Worm (Caenorhabditis elegans) whole organism, L1 larva: Measurements from ENCODE around the gene epg-6.

Experiments used
- C04F5.9 ChIP-seq: sonication (generic microtip); optimal IDR thresholded peaks from 2 replicates; lab custom pipeline; 2016; ENCODE audit warnings: missing genetic modification characterization, missing compliant biosample characterization
- F16B12.6 ChIP-seq: fragments of 150-350 bp; optimal IDR thresholded peaks from 2 replicates; lab custom pipeline; 2014; ENCODE audit warnings: missing biosample characterization, missing genetic modification characterization
- Y116A8C.19 ChIP-seq: sonication (generic microtip); optimal IDR thresholded peaks from 2 replicates; lab custom pipeline; 2016; ENCODE audit warnings: missing compliant biosample characterization, missing genetic modification characterization, borderline replicate concordance
- ama-1 ChIP-seq: fragments of 150-350 bp; optimal IDR thresholded peaks from 2 replicates; lab custom pipeline; 2014
- blmp-1 ChIP-seq: fragments of 150-350 bp; optimal IDR thresholded peaks from 2 replicates; lab custom pipeline; 2014; ENCODE audit warnings: missing biosample characterization, missing genetic modification characterization
- ceh-8 ChIP-seq: fragments of 200-800 bp; sonication (Bioruptor generic); optimal IDR thresholded peaks from 2 replicates; lab custom pipeline; 2018; ENCODE audit warnings: mild to moderate bottlenecking, missing genetic modification characterization, moderate library complexity, missing compliant biosample characterization
- ceh-88 ChIP-seq: fragments of 200-800 bp; sonication (Bioruptor generic); IDR thresholded peaks from 2 replicates; pipeline ENCODE4 v1.3.6; 2022; ENCODE audit warnings: missing genetic modification characterization, missing compliant biosample characterization
- ceh-90 ChIP-seq: sonication (generic microtip); optimal IDR thresholded peaks from 2 replicates; lab custom pipeline; 2016; ENCODE audit warnings: missing genetic modification characterization, missing compliant biosample characterization
- dsc-1 ChIP-seq: sonication (generic microtip); optimal IDR thresholded peaks from 2 replicates; lab custom pipeline; 2016; ENCODE audit warnings: mild to moderate bottlenecking, missing genetic modification characterization, missing compliant biosample characterization
- efl-1 ChIP-seq, 4 experiments: fragments of 150-350 bp; optimal IDR thresholded peaks in 3 of 4; peaks in 1 of 4; 1 replicate in 1 of 4; 2 replicates in 3 of 4; lab custom pipeline; 2014; ENCODE audit warnings: missing biosample characterization in 2 of 4, missing genetic modification characterization in 2 of 4, missing genetic modification reagents in 2 of 4
- efl-3 ChIP-seq: fragments of 200-800 bp; sonication (Bioruptor generic); optimal IDR thresholded peaks from 2 replicates; lab custom pipeline; 2018; ENCODE audit warnings: mild to moderate bottlenecking, missing genetic modification characterization, missing compliant biosample characterization
- egl-27 ChIP-seq, 2 experiments: fragments of 150-350 bp in 1 of 2; sonication (generic microtip); optimal IDR thresholded peaks; 3 replicates each; lab custom pipeline; 2017 to 2018; ENCODE audit warnings: missing biosample characterization in 2 of 2, missing genetic modification characterization in 2 of 2, missing genetic modification reagents in 2 of 2
- elt-2 ChIP-seq: sonication (generic microtip); optimal IDR thresholded peaks from 2 replicates; lab custom pipeline; 2016; ENCODE audit warnings: missing genetic modification characterization, mild to moderate bottlenecking, inconsistent platforms, missing compliant biosample characterization, missing genetic modification reagents
- elt-3 ChIP-seq, 6 experiments: fragments of 150-350 bp in 1 of 6; sonication (generic microtip); optimal IDR thresholded peaks; 2 replicates each; lab custom pipeline; 2017 to 2018; ENCODE audit warnings: missing biosample characterization in 6 of 6, missing genetic modification characterization in 6 of 6, inconsistent platforms in 1 of 6
- fkh-10 ChIP-seq: sonication (generic microtip); optimal IDR thresholded peaks from 2 replicates; lab custom pipeline; 2017; ENCODE audit warnings: missing biosample characterization, missing genetic modification reagents, missing genetic modification characterization
- fkh-4 ChIP-seq: sonication (generic microtip); optimal IDR thresholded peaks from 2 replicates; lab custom pipeline; 2016; ENCODE audit warnings: missing compliant biosample characterization, missing genetic modification characterization, borderline replicate concordance
- fkh-8 ChIP-seq: sonication (generic microtip); optimal IDR thresholded peaks from 2 replicates; lab custom pipeline; 2016; ENCODE audit warnings: mild to moderate bottlenecking, missing genetic modification characterization, missing compliant biosample characterization
- fos-1 ChIP-seq: fragments of 150-350 bp; optimal IDR thresholded peaks from 2 replicates; lab custom pipeline; 2014; ENCODE audit warnings: missing biosample characterization, missing genetic modification characterization
- grh-1 ChIP-seq: fragments of 200-800 bp; sonication (Bioruptor generic); IDR thresholded peaks from 2 replicates; pipeline ENCODE4 v1.3.6; 2022; ENCODE audit warnings: missing genetic modification reagents, missing genetic modification characterization, missing compliant biosample characterization
- hlh-4 ChIP-seq: sonication (generic microtip); optimal IDR thresholded peaks from 2 replicates; lab custom pipeline; 2016; ENCODE audit warnings: mild to moderate bottlenecking, missing genetic modification characterization, missing compliant biosample characterization
- hpl-2 ChIP-seq: fragments of 150-350 bp; optimal IDR thresholded peaks from 2 replicates; lab custom pipeline; 2014; ENCODE audit warnings: missing biosample characterization, missing genetic modification reagents, missing genetic modification characterization
- irx-1 ChIP-seq: sonication (generic microtip); optimal IDR thresholded peaks from 2 replicates; lab custom pipeline; 2016; ENCODE audit warnings: missing genetic modification characterization, missing compliant biosample characterization
- isw-1 ChIP-seq: fragments of 200-800 bp; sonication (Bioruptor generic); IDR thresholded peaks from 2 replicates; pipeline ENCODE4 v1.3.6; 2022; ENCODE audit warnings: missing genetic modification characterization, missing compliant biosample characterization
- lin-13 ChIP-seq: fragments of 150-350 bp; optimal IDR thresholded peaks from 2 replicates; lab custom pipeline; 2014; ENCODE audit warnings: missing biosample characterization, missing genetic modification reagents, missing genetic modification characterization
- lin-15B ChIP-seq: fragments of 150-350 bp; sonication (generic microtip); optimal IDR thresholded peaks from 3 replicates; lab custom pipeline; 2014; ENCODE audit warnings: missing biosample characterization, missing genetic modification characterization
- lin-35 ChIP-seq, 2 experiments: fragments of 150-350 bp; optimal IDR thresholded peaks; 2 replicates each; lab custom pipeline; 2014; ENCODE audit warnings: missing biosample characterization in 2 of 2, missing genetic modification characterization in 2 of 2, missing genetic modification reagents in 2 of 2
- lin-39 ChIP-seq: fragments of 150-350 bp; optimal IDR thresholded peaks from 2 replicates; lab custom pipeline; 2014; ENCODE audit warnings: missing biosample characterization, missing genetic modification reagents, missing genetic modification characterization
- lir-3 ChIP-seq: sonication (generic microtip); optimal IDR thresholded peaks from 2 replicates; lab custom pipeline; 2016; ENCODE audit warnings: mild to moderate bottlenecking, missing genetic modification characterization, moderate library complexity, missing compliant biosample characterization; ENCODE audit not compliant: poor library complexity
- lsy-2 ChIP-seq, 2 experiments: fragments of 150-350 bp; optimal IDR thresholded peaks; 2 replicates each; lab custom pipeline; 2014; ENCODE audit warnings: missing biosample characterization in 2 of 2, missing genetic modification characterization in 2 of 2
- mdl-1 ChIP-seq, 2 experiments: fragments of 150-350 bp; optimal IDR thresholded peaks; 2 replicates each; lab custom pipeline; 2014 to 2017; ENCODE audit warnings: missing biosample characterization in 2 of 2, missing genetic modification characterization in 2 of 2, inconsistent platforms in 1 of 2
- nhr-11 ChIP-seq: fragments of 150-350 bp; optimal IDR thresholded peaks from 2 replicates; lab custom pipeline; 2014; ENCODE audit warnings: missing biosample characterization, missing genetic modification characterization
- nhr-19 ChIP-seq: fragments of 200-800 bp; sonication (Bioruptor generic); conservative IDR thresholded peaks from 2 replicates; pipeline ENCODE4 v1.3.6; 2022; ENCODE audit warnings: missing genetic modification characterization, missing compliant biosample characterization
- nhr-20 ChIP-seq: sonication (generic microtip); optimal IDR thresholded peaks from 2 replicates; lab custom pipeline; 2016; ENCODE audit warnings: mild to moderate bottlenecking, missing genetic modification characterization, missing compliant biosample characterization
- nhr-237 ChIP-seq: fragments of 150-350 bp; optimal IDR thresholded peaks from 2 replicates; lab custom pipeline; 2014; ENCODE audit warnings: missing biosample characterization, missing genetic modification characterization
- nhr-71 ChIP-seq: sonication (generic microtip); optimal IDR thresholded peaks from 2 replicates; lab custom pipeline; 2016; ENCODE audit warnings: mild to moderate bottlenecking, missing genetic modification characterization, moderate library complexity, missing compliant biosample characterization
- nhr-76 ChIP-seq: sonication (generic microtip); optimal IDR thresholded peaks from 2 replicates; lab custom pipeline; 2017; ENCODE audit warnings: missing biosample characterization, missing genetic modification characterization
- nhr-84 ChIP-seq: sonication (generic microtip); optimal IDR thresholded peaks from 2 replicates; lab custom pipeline; 2017; ENCODE audit warnings: missing biosample characterization, missing genetic modification characterization
- nhr-90 ChIP-seq: sonication (generic microtip); optimal IDR thresholded peaks from 2 replicates; lab custom pipeline; 2016; ENCODE audit warnings: mild to moderate bottlenecking, missing genetic modification characterization, missing compliant biosample characterization; ENCODE audit not compliant: poor library complexity
- rnt-1 ChIP-seq: sonication (generic microtip); optimal IDR thresholded peaks from 2 replicates; lab custom pipeline; 2016; ENCODE audit warnings: mild to moderate bottlenecking, missing genetic modification characterization, moderate library complexity, missing compliant biosample characterization
- skn-1 ChIP-seq: fragments of 150-350 bp; optimal IDR thresholded peaks from 2 replicates; lab custom pipeline; 2014; ENCODE audit warnings: missing biosample characterization, missing genetic modification characterization
- snpc-4 ChIP-seq: fragments of 150-350 bp; optimal IDR thresholded peaks from 2 replicates; lab custom pipeline; 2014; ENCODE audit warnings: missing biosample characterization, missing genetic modification characterization
- sptf-1 ChIP-seq: fragments of 150-350 bp; optimal IDR thresholded peaks from 2 replicates; lab custom pipeline; 2014; ENCODE audit warnings: missing biosample characterization, missing genetic modification characterization
- sup-37 ChIP-seq: fragments of 200-800 bp; sonication (Bioruptor generic); optimal IDR thresholded peaks from 2 replicates; lab custom pipeline; 2018; ENCODE audit warnings: mild to moderate bottlenecking, missing genetic modification characterization, missing compliant biosample characterization
- swsn-7 ChIP-seq: sonication (generic microtip); optimal IDR thresholded peaks from 2 replicates; lab custom pipeline; 2016; ENCODE audit warnings: missing genetic modification characterization, missing compliant biosample characterization
- tbx-2 ChIP-seq: sonication (generic microtip); optimal IDR thresholded peaks from 2 replicates; lab custom pipeline; 2016; ENCODE audit warnings: missing genetic modification characterization, missing compliant biosample characterization
- tlp-1 ChIP-seq: fragments of 150-350 bp; optimal IDR thresholded peaks from 2 replicates; lab custom pipeline; 2014; ENCODE audit warnings: missing biosample characterization, missing genetic modification characterization
- unc-130 ChIP-seq: fragments of 150-350 bp; optimal IDR thresholded peaks from 2 replicates; lab custom pipeline; 2017; ENCODE audit warnings: missing biosample characterization, missing genetic modification characterization, inconsistent platforms
- vab-15 ChIP-seq: sonication (generic microtip); optimal IDR thresholded peaks from 2 replicates; lab custom pipeline; 2017; ENCODE audit warnings: missing genotype, mild to moderate bottlenecking, missing genetic modification characterization, missing compliant biosample characterization
- xbp-1 ChIP-seq: sonication (generic microtip); optimal IDR thresholded peaks from 2 replicates; lab custom pipeline; 2016; ENCODE audit warnings: missing genetic modification characterization, missing compliant biosample characterization
- zag-1 ChIP-seq: fragments of 150-350 bp; optimal IDR thresholded peaks from 2 replicates; lab custom pipeline; 2014; ENCODE audit warnings: missing biosample characterization, missing genetic modification characterization
- ztf-11 ChIP-seq, 2 experiments: sonication (generic microtip); optimal IDR thresholded peaks; 2 replicates each; lab custom pipeline; 2016 to 2017; ENCODE audit warnings: missing genetic modification characterization in 2 of 2, missing biosample characterization in 1 of 2, missing compliant biosample characterization in 1 of 2

Gene epg-6

ce11 chrIII:10600894-10601293, 906 bp upstream of the epg-6 start (continued):
- TF ChIP-seq fkh-4 (tag; lab: Kevin White, UChicago) (no peak), rnt-1 (tag; lab: Kevin White, UChicago) (no peak), zag-1 (tag; lab: Kevin White, UChicago) (no peak), fkh-10 (GFP tag; lab: Kevin White, UChicago) (no peak), nhr-237 (tag; lab: Kevin White, UChicago) (no peak), ceh-90 (no peak), dsc-1 (peak; percentile 95)

ce11 chrIII:10599699-10600098, 289 bp downstream of the epg-6 start:
- TF ChIP-seq hlh-4 (tag; lab: Kevin White, UChicago) (no peak), F16B12.6 (tag; lab: Kevin White, UChicago) (peak; percentile 95), nhr-237 (tag; lab: Kevin White, UChicago) (no peak), lsy-2 (tag; optimal IDR thresholded peaks at IDR 0.05; lab: Kevin White, UChicago) (peak; percentile 78 to 85), mdl-1 (tag; optimal IDR thresholded peaks at IDR 0.05; lab: Kevin White, UChicago) (peak in 1 of 2 experiments; percentile 85), blmp-1 (tag; lab: Kevin White, UChicago) (peak; percentile 59), lir-3 (tag; lab: Kevin White, UChicago) (peak; percentile 44), ztf-11 (tag; optimal IDR thresholded peaks at IDR 0.05; lab: Kevin White, UChicago) (peak in 1 of 2 experiments; percentile 26), lin-39 (tag; lab: Kevin White, UChicago) (peak; percentile 52), nhr-11 (tag; lab: Kevin White, UChicago) (no peak), sup-37 (GFP tag; lab: Kevin White, UChicago) (no peak), ceh-88 (no peak), unc-130 (tag; lab: Kevin White, UChicago) (peak; percentile 62), nhr-84 (no peak), isw-1 (GFP tag; lab: Robert Waterston, UW) (0 out of 2 replicates have a peak, but pooled peaks have one; percentile 36), C04F5.9 (tag; lab: Kevin White, UChicago) (peak; percentile 11), tbx-2 (tag; lab: Kevin White, UChicago) (peak; percentile 70), fos-1 (tag; lab: Kevin White, UChicago) (peak; percentile 49), ceh-8 (GFP tag; lab: Kevin White, UChicago) (peak; percentile 3), swsn-7 (peak; percentile 74), nhr-90 (peak; percentile 62), elt-3 (tag; optimal IDR thresholded peaks at IDR 0.05; lab: Kevin White, UChicago) (peak in 1 of 6 experiments; percentile 37), elt-2 (tag; lab: Kevin White, UChicago) (peak; percentile 31), tlp-1 (tag; lab: Kevin White, UChicago) (no peak), ama-1 (no peak), lin-13 (GFP tag; lab: Kevin White, UChicago) (peak; percentile 52), irx-1 (tag; lab: Kevin White, UChicago) (peak; percentile 46), nhr-71 (tag; lab: Kevin White, UChicago) (peak; percentile 87), vab-15 (tag; lab: Kevin White, UChicago) (peak; percentile 13), dsc-1 (peak; percentile 41), Y116A8C.19 (tag; lab: Kevin White, UChicago) (no peak), efl-3 (GFP tag; lab: Kevin White, UChicago) (no peak), sptf-1 (tag; lab: Kevin White, UChicago) (no peak), efl-1 (optimal IDR thresholded peaks at IDR 0.05; lab: Kevin White, UChicago) (peak; percentile 71 to 73), efl-1 (GFP tag; optimal IDR thresholded peaks at IDR 0.05 in 1 of 2; lab: Kevin White, UChicago) (peak; percentile 74 to 97), nhr-19 (GFP tag; lab: Robert Waterston, UW) (peak; percentile 74), hpl-2 (GFP tag; lab: Kevin White, UChicago) (no peak), xbp-1 (peak; percentile 62), fkh-8 (tag; lab: Kevin White, UChicago) (peak; percentile 77), lin-35 (GFP tag; optimal IDR thresholded peaks at IDR 0.05; lab: Kevin White, UChicago) (peak; percentile 79 to 84), lin-15B (peak; percentile 18), grh-1 (GFP tag; lab: Robert Waterston, UW) (no peak), nhr-20 (peak; percentile 85), nhr-76 (no peak), skn-1 (tag; lab: Kevin White, UChicago) (peak; percentile 68), egl-27 (tag; optimal IDR thresholded peaks at IDR 0.05; lab: Kevin White, UChicago) (no peak), snpc-4 (tag; lab: Kevin White, UChicago) (peak; percentile 32)
